Worm (Caenorhabditis elegans): ENCODE measurements around the gene R03G8.1.

The R03G8.1 gene

DNA sequence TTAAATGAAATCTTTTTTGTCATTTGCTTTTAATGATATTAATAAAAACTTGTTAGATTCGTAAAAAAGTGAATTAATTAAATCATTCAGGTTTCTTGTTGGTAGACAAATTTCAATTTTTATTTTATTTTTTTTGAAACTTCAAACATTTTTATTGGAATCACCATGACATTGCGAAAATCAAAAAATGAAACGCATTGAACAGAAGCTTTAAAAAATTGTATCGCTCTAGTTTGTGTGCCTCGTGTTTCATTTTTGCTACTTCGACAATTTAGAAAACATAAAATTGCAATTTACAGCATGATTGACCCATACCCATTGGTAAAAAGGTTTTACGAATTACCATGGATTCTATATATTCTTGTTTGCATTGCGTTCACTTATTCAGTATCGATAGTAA, at the start of gene R03G8.1:
TSS of gene R03G8.1 (plus strand) at position 301 of the 400 bp plus-strand sequence.
- TF ChIP-seq tab-1 (GFP tag; IDR thresholded peaks at IDR 0.05) (no peak), med-1 (GFP tag; optimal IDR thresholded peaks at IDR 0.05; ENCODE audit: insufficient read depth) (no peak), T22C8.4 (GFP tag; IDR thresholded peaks at IDR 0.05) (no peak), ztf-23 (GFP tag; IDR thresholded peaks at IDR 0.05) (no peak), flt-1 (GFP tag; IDR thresholded peaks at IDR 0.05) (no peak), ref-1 (GFP tag; conservative IDR thresholded peaks at IDR 0.05) (no peak), cog-1 (tag; optimal IDR thresholded peaks at IDR 0.05) (no peak), ztf-29 (GFP tag; IDR thresholded peaks at IDR 0.05) (no peak), klf-2 (GFP tag; conservative IDR thresholded peaks at IDR 0.05) (no peak)

DNA sequence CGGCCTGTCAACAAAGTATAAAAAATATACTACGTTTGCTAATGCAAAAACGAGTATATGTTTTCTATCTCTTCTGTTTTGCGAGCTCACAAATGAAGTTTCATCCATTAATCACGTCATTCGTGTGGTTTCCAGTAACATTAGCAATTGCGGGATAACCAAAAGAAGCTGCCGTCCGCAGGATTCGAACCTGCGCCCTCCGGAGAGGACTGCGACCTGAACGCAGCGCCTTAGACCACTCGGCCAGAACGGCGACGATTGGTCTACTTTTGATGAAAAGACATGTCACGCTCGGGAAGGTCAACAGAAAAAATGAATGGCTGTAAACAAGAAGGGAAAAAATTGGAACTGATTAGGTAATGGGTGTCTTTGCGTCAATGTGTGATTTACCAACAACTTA, 45.6 kb upstream of the R03G8.1 start:
- no peak for TF ChIP-seq ztf-23 (GFP tag; IDR thresholded peaks at IDR 0.05)
- TF ChIP-seq klf-2 (GFP tag; conservative IDR thresholded peaks at IDR 0.05) = no peak
- no peak for TF ChIP-seq ztf-29 (GFP tag; IDR thresholded peaks at IDR 0.05)
- TF ChIP-seq tab-1 (GFP tag; IDR thresholded peaks at IDR 0.05) = no peak
- no peak for TF ChIP-seq flt-1 (GFP tag; IDR thresholded peaks at IDR 0.05)
- TF ChIP-seq T22C8.4 (GFP tag; IDR thresholded peaks at IDR 0.05) = no peak
- TF ChIP-seq ref-1 (GFP tag; conservative IDR thresholded peaks at IDR 0.05) = no peak
- no peak for TF ChIP-seq cog-1 (tag; optimal IDR thresholded peaks at IDR 0.05)
- no peak for TF ChIP-seq med-1 (GFP tag; optimal IDR thresholded peaks at IDR 0.05; ENCODE audit: insufficient read depth)

DNA sequence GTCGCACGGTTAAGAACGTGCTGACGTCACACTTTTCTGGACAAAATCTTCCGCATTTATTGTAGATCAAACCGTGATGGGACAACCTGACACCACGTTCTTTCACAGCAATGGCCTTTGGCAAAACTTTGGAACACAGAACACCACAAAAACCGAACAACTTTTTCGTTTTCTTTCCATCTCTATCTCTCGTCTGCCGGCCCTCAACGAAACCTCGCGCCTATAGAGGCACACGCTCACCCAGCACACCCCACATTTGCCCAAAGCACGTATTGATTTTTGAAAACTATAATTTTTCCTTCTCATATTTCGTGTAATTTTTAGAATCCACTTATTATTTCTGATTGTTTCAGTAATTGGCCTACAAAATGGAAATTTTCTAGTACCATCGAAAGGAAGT, 42.5 kb upstream of the R03G8.1 start:
- no peak for TF ChIP-seq cog-1 (tag; optimal IDR thresholded peaks at IDR 0.05)
- TF ChIP-seq flt-1 (GFP tag; IDR thresholded peaks at IDR 0.05) = no peak
- TF ChIP-seq ztf-29 (GFP tag; IDR thresholded peaks at IDR 0.05) = no peak

DNA sequence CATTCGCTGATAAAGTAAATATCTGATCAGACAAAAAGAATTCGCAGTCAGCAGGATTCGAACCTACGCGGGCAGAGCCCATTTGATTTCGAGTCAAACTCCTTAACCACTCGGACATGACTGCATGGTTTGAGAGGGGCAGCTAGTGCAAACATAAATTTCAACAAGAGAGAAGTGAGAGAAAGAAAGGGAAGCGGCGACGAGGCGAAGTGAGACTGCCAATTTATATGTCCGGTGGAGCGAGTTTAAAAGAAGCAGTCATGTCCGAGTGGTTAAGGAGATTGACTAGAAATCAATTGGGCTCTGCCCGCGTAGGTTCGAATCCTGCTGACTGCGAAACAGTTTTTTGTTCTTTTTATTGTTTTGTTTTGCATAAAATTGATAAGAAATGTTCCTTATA, 38.0 kb upstream of the R03G8.1 start:
- TF ChIP-seq tab-1 (GFP tag; IDR thresholded peaks at IDR 0.05) = peak; percentile 95
- peak; percentile 86 for TF ChIP-seq cog-1 (tag; optimal IDR thresholded peaks at IDR 0.05)
- TF ChIP-seq T22C8.4 (GFP tag; IDR thresholded peaks at IDR 0.05) = peak; percentile 95
- peak; percentile 96 for TF ChIP-seq ztf-23 (GFP tag; IDR thresholded peaks at IDR 0.05)
- peak; percentile 91 for TF ChIP-seq ref-1 (GFP tag; conservative IDR thresholded peaks at IDR 0.05)
- peak; percentile 94 for TF ChIP-seq ztf-29 (GFP tag; IDR thresholded peaks at IDR 0.05)
- peak; percentile 96 for TF ChIP-seq flt-1 (GFP tag; IDR thresholded peaks at IDR 0.05)
- TF ChIP-seq med-1 (GFP tag; optimal IDR thresholded peaks at IDR 0.05; ENCODE audit: insufficient read depth) = peak; percentile 81
- TF ChIP-seq klf-2 (GFP tag; conservative IDR thresholded peaks at IDR 0.05) = peak; percentile 90

DNA sequence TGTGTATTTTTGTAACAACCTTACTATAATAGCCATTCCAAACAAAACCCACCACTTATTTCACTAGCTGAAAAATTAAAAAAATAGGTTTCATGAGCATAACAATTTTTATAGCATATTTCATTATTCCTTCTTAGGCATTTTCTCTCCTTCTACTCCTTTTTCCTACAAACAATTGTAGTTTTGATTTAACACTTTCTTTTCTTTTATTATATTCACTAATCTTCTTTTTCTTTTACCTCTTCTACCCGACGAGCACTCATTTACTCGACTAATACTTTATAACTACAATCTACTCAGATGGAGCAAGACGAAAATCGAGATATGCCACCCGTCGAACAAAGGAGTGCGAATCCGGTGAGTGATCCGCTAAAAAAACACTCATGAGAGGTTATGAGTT, 36.1 kb upstream of the R03G8.1 start, which contains the start of gene C53C7.3:
TSS of gene C53C7.3 (plus strand) at position 301 of the 400 bp plus-strand sequence.
- no peak for TF ChIP-seq med-1 (GFP tag; optimal IDR thresholded peaks at IDR 0.05; ENCODE audit: insufficient read depth)
- TF ChIP-seq T22C8.4 (GFP tag; IDR thresholded peaks at IDR 0.05) = no peak
- TF ChIP-seq klf-2 (GFP tag; conservative IDR thresholded peaks at IDR 0.05) = no peak
- TF ChIP-seq ref-1 (GFP tag; conservative IDR thresholded peaks at IDR 0.05) = no peak
- TF ChIP-seq cog-1 (tag; optimal IDR thresholded peaks at IDR 0.05) = no peak
- TF ChIP-seq ztf-23 (GFP tag; IDR thresholded peaks at IDR 0.05) = no peak
- TF ChIP-seq tab-1 (GFP tag; IDR thresholded peaks at IDR 0.05) = no peak
- TF ChIP-seq ztf-29 (GFP tag; IDR thresholded peaks at IDR 0.05) = no peak

DNA sequence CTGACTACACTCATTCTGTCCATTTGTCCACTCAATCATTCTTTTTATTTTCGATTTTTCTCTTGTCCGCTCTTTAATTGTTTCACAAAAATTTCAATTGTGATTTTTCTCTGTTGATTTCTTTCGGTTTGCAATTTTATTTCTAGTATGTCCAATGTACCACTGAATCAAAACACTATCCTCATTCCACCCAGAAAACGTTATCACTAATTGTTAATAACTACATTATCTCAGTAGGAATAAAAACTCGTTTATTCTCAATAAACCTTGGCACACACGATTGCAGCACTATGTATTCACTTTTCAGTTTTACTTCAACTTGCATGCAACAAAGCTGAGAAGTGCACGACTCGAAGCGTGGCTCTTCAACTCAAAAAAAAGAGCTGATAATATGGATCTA, 33.0 kb upstream of the R03G8.1 start, which contains the start of gene K03A11.1:
TSS of gene K03A11.1 (plus strand) at position 301 of the 400 bp plus-strand sequence.
- TF ChIP-seq ztf-23 (GFP tag; IDR thresholded peaks at IDR 0.05) (no peak), cog-1 (tag; optimal IDR thresholded peaks at IDR 0.05) (no peak), ref-1 (GFP tag; conservative IDR thresholded peaks at IDR 0.05) (no peak), tab-1 (GFP tag; IDR thresholded peaks at IDR 0.05) (no peak), T22C8.4 (GFP tag; IDR thresholded peaks at IDR 0.05) (no peak), ztf-29 (GFP tag; IDR thresholded peaks at IDR 0.05) (no peak), med-1 (GFP tag; optimal IDR thresholded peaks at IDR 0.05; ENCODE audit: insufficient read depth) (no peak), klf-2 (GFP tag; conservative IDR thresholded peaks at IDR 0.05) (no peak), flt-1 (GFP tag; IDR thresholded peaks at IDR 0.05) (no peak)

DNA sequence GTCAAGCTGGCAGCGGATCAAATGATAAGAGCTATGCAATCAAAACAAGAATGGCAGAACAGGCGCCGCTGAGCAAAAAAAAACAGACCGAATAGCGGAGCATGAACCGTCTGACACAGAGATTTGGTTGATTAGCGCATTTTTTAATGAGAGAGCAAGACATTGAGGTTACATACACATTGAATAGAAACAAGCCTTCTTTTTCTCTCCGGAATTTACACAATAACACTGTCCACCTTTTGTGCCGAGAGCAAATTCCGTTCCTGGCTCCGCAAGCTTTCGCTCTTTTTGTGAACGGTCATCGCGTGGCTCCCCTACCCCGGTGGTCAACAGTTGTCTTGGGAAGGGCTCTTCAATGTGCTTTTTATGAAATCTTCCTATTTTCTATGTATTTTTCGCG, 28.8 kb upstream of the R03G8.1 start, which contains the start of gene K03A11.6:
TSS of gene K03A11.6 (plus strand) at position 301 of the 400 bp plus-strand sequence.
- TF ChIP-seq flt-1 (GFP tag; IDR thresholded peaks at IDR 0.05) (no peak), klf-2 (GFP tag; conservative IDR thresholded peaks at IDR 0.05) (no peak), cog-1 (tag; optimal IDR thresholded peaks at IDR 0.05) (no peak), ref-1 (GFP tag; conservative IDR thresholded peaks at IDR 0.05) (no peak), med-1 (GFP tag; optimal IDR thresholded peaks at IDR 0.05; ENCODE audit: insufficient read depth) (no peak), ztf-29 (GFP tag; IDR thresholded peaks at IDR 0.05) (no peak), ztf-23 (GFP tag; IDR thresholded peaks at IDR 0.05) (no peak), tab-1 (GFP tag; IDR thresholded peaks at IDR 0.05) (no peak), T22C8.4 (GFP tag; IDR thresholded peaks at IDR 0.05) (no peak)

DNA sequence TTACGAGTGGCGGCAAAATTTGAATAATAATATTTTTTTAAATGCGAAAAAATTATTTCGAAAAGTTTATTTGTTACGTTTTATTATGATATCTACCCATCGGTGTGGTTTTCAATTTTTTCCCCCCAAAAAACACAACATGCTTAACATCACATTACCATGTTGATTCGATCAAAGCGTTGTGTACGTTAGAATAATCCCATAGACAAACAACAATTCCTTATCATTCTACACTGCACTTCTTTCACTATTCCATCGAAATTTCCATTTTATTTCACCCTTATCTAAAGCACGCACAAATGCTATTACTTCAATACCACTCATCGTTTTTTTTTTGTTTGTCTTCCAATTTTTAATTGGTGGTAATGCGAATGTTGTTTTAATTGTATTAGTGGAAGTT, 24.4 kb upstream of the R03G8.1 start:
- no peak for TF ChIP-seq ref-1 (GFP tag; conservative IDR thresholded peaks at IDR 0.05)
- no peak for TF ChIP-seq tab-1 (GFP tag; IDR thresholded peaks at IDR 0.05)
- TF ChIP-seq klf-2 (GFP tag; conservative IDR thresholded peaks at IDR 0.05) = no peak
- TF ChIP-seq ztf-29 (GFP tag; IDR thresholded peaks at IDR 0.05) = no peak
- TF ChIP-seq flt-1 (GFP tag; IDR thresholded peaks at IDR 0.05) = no peak
- TF ChIP-seq cog-1 (tag; optimal IDR thresholded peaks at IDR 0.05) = no peak
- no peak for TF ChIP-seq med-1 (GFP tag; optimal IDR thresholded peaks at IDR 0.05; ENCODE audit: insufficient read depth)
- no peak for TF ChIP-seq ztf-23 (GFP tag; IDR thresholded peaks at IDR 0.05)
- no peak for TF ChIP-seq T22C8.4 (GFP tag; IDR thresholded peaks at IDR 0.05)

DNA sequence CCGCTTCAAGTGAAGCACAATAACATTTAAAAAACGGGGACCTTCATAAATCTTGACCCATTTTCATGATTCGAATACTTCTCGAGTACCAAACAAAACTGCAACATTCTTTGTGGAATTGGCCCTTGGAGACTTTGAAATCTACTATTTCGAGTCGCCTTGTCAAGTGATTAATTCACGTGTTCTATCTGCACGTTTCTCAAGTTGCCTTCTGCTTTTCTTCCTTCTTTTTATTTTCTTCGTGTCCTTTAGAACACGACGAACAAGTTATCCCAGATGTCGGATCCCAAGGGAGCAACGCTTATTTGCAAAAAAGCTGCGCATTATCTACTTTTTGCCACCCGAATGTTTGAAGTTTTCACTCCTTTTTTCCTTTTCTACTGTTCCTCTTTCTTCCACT, 23.0 kb upstream of the R03G8.1 start:
- TF ChIP-seq med-1 (GFP tag; optimal IDR thresholded peaks at IDR 0.05; ENCODE audit: insufficient read depth) = no peak
- TF ChIP-seq cog-1 (tag; optimal IDR thresholded peaks at IDR 0.05) = no peak
- TF ChIP-seq ztf-23 (GFP tag; IDR thresholded peaks at IDR 0.05) = no peak
- TF ChIP-seq klf-2 (GFP tag; conservative IDR thresholded peaks at IDR 0.05) = no peak
- no peak for TF ChIP-seq ref-1 (GFP tag; conservative IDR thresholded peaks at IDR 0.05)
- no peak for TF ChIP-seq T22C8.4 (GFP tag; IDR thresholded peaks at IDR 0.05)
- TF ChIP-seq flt-1 (GFP tag; IDR thresholded peaks at IDR 0.05) = no peak
- no peak for TF ChIP-seq tab-1 (GFP tag; IDR thresholded peaks at IDR 0.05)
- no peak for TF ChIP-seq ztf-29 (GFP tag; IDR thresholded peaks at IDR 0.05)

Measured in whole organism, midembryonic.